Fruit fly (Drosophila melanogaster): Measurements from ENCODE around the gene Trs20.
A peak's percentile ranks its signal among the peaks of the same experiment; 100 is the strongest.

Gene Trs20

dm6 chr3L:16113003-16113606 lies 18.3 kb downstream of the Trs20 start, which contains the start of gene Taf4:
Taf4 (plus strand) TSS chr3L:16113212.
- TF ChIP-seq CG4496 (GFP tag; IDR thresholded peaks at IDR 0.05) (no peak), CG12605 (GFP tag; IDR thresholded peaks at IDR 0.05) (peak; percentile 59; the same call in 1 of the 2 replicates), Ets98B (GFP tag; IDR thresholded peaks at IDR 0.05) (no peak)

- TF ChIP-seq gl (tag; optimal IDR thresholded peaks at IDR 0.05) (no peak), Ets98B (GFP tag; IDR thresholded peaks at IDR 0.05) (no peak), Snoo (tag; optimal IDR thresholded peaks at IDR 0.05) (peak; percentile 5)
Observed at dm6 chr3L:16112069-16112820, 19.2 kb downstream of the Trs20 start, which contains the start of gene Zn72D. Zn72D (minus strand) TSS chr3L:16112626.

- peak; percentile 67 for TF ChIP-seq CG9948 (tag; optimal IDR thresholded peaks at IDR 0.05)
- no peak for TF ChIP-seq CG8301 (tag; optimal IDR thresholded peaks at IDR 0.05)
- no peak for TF ChIP-seq CG14655 (GFP tag; optimal IDR thresholded peaks at IDR 0.05)
- TF ChIP-seq D1 (tag; optimal IDR thresholded peaks at IDR 0.05), result no peak
- TF ChIP-seq Ets98B (GFP tag; IDR thresholded peaks at IDR 0.05), result peak; percentile 84
- peak; percentile 91 for TF ChIP-seq fd96Ca (GFP tag; IDR thresholded peaks at IDR 0.05)
- peak; percentile 73 for TF ChIP-seq CG34367 (tag; optimal IDR thresholded peaks at IDR 0.05)
- no peak for TF ChIP-seq CG13204 (GFP tag; optimal IDR thresholded peaks at IDR 0.05)
- TF ChIP-seq Snoo (tag; optimal IDR thresholded peaks at IDR 0.05), result peak; percentile 77
- peak; percentile 72 for TF ChIP-seq CG12605 (GFP tag; IDR thresholded peaks at IDR 0.05)
- TF ChIP-seq EcR (GFP tag; optimal IDR thresholded peaks at IDR 0.05), result no peak
- no peak for TF ChIP-seq Pif1B (GFP tag; optimal IDR thresholded peaks at IDR 0.05)
- no peak for TF ChIP-seq CG10348 (GFP tag; IDR thresholded peaks at IDR 0.05)
- TF ChIP-seq gl (tag; optimal IDR thresholded peaks at IDR 0.05), result peak; percentile 71
- peak; percentile 61; the same call in 1 of the 2 replicates for TF ChIP-seq rn (GFP tag; IDR thresholded peaks at IDR 0.05)
- peak; percentile 81 for TF ChIP-seq CG15710 (tag; optimal IDR thresholded peaks at IDR 0.05)
- TF ChIP-seq CG17806 (tag; optimal IDR thresholded peaks at IDR 0.05), result peak; percentile 83
- no peak for TF ChIP-seq Pif1A (GFP tag; optimal IDR thresholded peaks at IDR 0.05)
- no peak for TF ChIP-seq CG8159 (tag; optimal IDR thresholded peaks at IDR 0.05)
- peak; percentile 88 for TF ChIP-seq CG4496 (GFP tag; IDR thresholded peaks at IDR 0.05)
- TF ChIP-seq CG32121 (GFP tag; IDR thresholded peaks at IDR 0.05), result peak; percentile 74
Observed at dm6 chr3L:16105528-16105927, 25.9 kb downstream of the Trs20 start, which contains the start of the genes IntS9 and CG43295. IntS9 (minus strand) TSS chr3L:16105627. CG43295 (plus strand) TSS chr3L:16105852.

dm6 chr3L:16100059-16100458 lies 31.4 kb downstream of the Trs20 start, which contains the start of gene IleRS-m:
IleRS-m (plus strand) TSS chr3L:16100280.
- TF ChIP-seq CG14655 (GFP tag; optimal IDR thresholded peaks at IDR 0.05), result no peak
- TF ChIP-seq CG8301 (tag; optimal IDR thresholded peaks at IDR 0.05), result no peak
- no peak for TF ChIP-seq D1 (tag; optimal IDR thresholded peaks at IDR 0.05)
- TF ChIP-seq gl (tag; optimal IDR thresholded peaks at IDR 0.05), result no peak
- TF ChIP-seq Snoo (tag; optimal IDR thresholded peaks at IDR 0.05), result no peak
- no peak for TF ChIP-seq CG10348 (GFP tag; IDR thresholded peaks at IDR 0.05)
- TF ChIP-seq CG4496 (GFP tag; IDR thresholded peaks at IDR 0.05), result no peak
- no peak for TF ChIP-seq rn (GFP tag; IDR thresholded peaks at IDR 0.05)
- TF ChIP-seq Ets98B (GFP tag; IDR thresholded peaks at IDR 0.05), result no peak
- TF ChIP-seq fd96Ca (GFP tag; IDR thresholded peaks at IDR 0.05), result no peak
- TF ChIP-seq CG34367 (tag; optimal IDR thresholded peaks at IDR 0.05), result no peak
- TF ChIP-seq CG13204 (GFP tag; optimal IDR thresholded peaks at IDR 0.05), result no peak
- no peak for TF ChIP-seq CG12605 (GFP tag; IDR thresholded peaks at IDR 0.05)

dm6 chr3L:16097393-16097884 lies 34.0 kb downstream of the Trs20 start, which contains the start of the genes CG13074 and ATPsynbetaL:
CG13074 (minus strand) TSS chr3L:16097493.
ATPsynbetaL (plus strand) TSS chr3L:16097834.
- TF ChIP-seq Pif1B (GFP tag; optimal IDR thresholded peaks at IDR 0.05), result no peak
- TF ChIP-seq Ets98B (GFP tag; IDR thresholded peaks at IDR 0.05), result no peak
- TF ChIP-seq D1 (tag; optimal IDR thresholded peaks at IDR 0.05), result no peak
- TF ChIP-seq CG15710 (tag; optimal IDR thresholded peaks at IDR 0.05), result no peak
- no peak for TF ChIP-seq fd96Ca (GFP tag; IDR thresholded peaks at IDR 0.05)
- TF ChIP-seq CG32121 (GFP tag; IDR thresholded peaks at IDR 0.05), result no peak
- TF ChIP-seq CG17806 (tag; optimal IDR thresholded peaks at IDR 0.05), result no peak
- no peak for TF ChIP-seq CG12605 (GFP tag; IDR thresholded peaks at IDR 0.05)
- no peak for TF ChIP-seq CG10348 (GFP tag; IDR thresholded peaks at IDR 0.05)
- no peak for TF ChIP-seq Pif1A (GFP tag; optimal IDR thresholded peaks at IDR 0.05)
- TF ChIP-seq CG9948 (tag; optimal IDR thresholded peaks at IDR 0.05), result no peak
- no peak for TF ChIP-seq Snoo (tag; optimal IDR thresholded peaks at IDR 0.05)
- no peak for TF ChIP-seq CG14655 (GFP tag; optimal IDR thresholded peaks at IDR 0.05)
- TF ChIP-seq CG8159 (tag; optimal IDR thresholded peaks at IDR 0.05), result no peak
- TF ChIP-seq CG13204 (GFP tag; optimal IDR thresholded peaks at IDR 0.05), result no peak
- no peak for TF ChIP-seq gl (tag; optimal IDR thresholded peaks at IDR 0.05)
- no peak for TF ChIP-seq rn (GFP tag; IDR thresholded peaks at IDR 0.05)
- no peak for TF ChIP-seq CG4496 (GFP tag; IDR thresholded peaks at IDR 0.05)
- TF ChIP-seq CG8301 (tag; optimal IDR thresholded peaks at IDR 0.05), result no peak
- no peak for TF ChIP-seq EcR (GFP tag; optimal IDR thresholded peaks at IDR 0.05)

Measured in whole organism, pupa.